Fruit fly (Drosophila melanogaster) whole organism, embryonic: ENCODE data around the gene Svil.

Source experiments
- BEAF-32 ChIP-seq: fragments of 200-800 bp; sonication (Bioruptor generic); optimal IDR thresholded peaks from 3 replicates; lab custom pipeline; 2017; ENCODE audit warnings: missing biosample characterization, missing genetic modification characterization, mild to moderate bottlenecking, moderate library complexity, missing genetic modification reagents
- Bteb2 ChIP-seq: fragments of 200-800 bp; sonication (Bioruptor generic); optimal IDR thresholded peaks from 2 replicates; lab custom pipeline; 2016; ENCODE audit warnings: missing biosample characterization, missing genetic modification characterization
- CG10321 ChIP-seq: fragments of 200-800 bp; sonication (Bioruptor generic); IDR thresholded peaks from 2 replicates; pipeline ENCODE4 v1.3.6; 2022; ENCODE audit warnings: missing biosample characterization, missing genetic modification characterization
- CG10979 ChIP-seq: fragments of 200-800 bp; sonication (Bioruptor generic); optimal IDR thresholded peaks from 2 replicates; lab custom pipeline; 2018; ENCODE audit warnings: missing biosample characterization, mild to moderate bottlenecking, missing genetic modification characterization, moderate library complexity
- CG11696 ChIP-seq: fragments of 200-800 bp; sonication (Bioruptor generic); IDR thresholded peaks from 2 replicates; pipeline ENCODE4 v1.3.6; 2022; ENCODE audit warnings: missing biosample characterization, missing genetic modification characterization
- CG14014 ChIP-seq: fragments of 200-800 bp; sonication (Bioruptor generic); IDR thresholded peaks from 2 replicates; pipeline ENCODE4 v1.3.6; 2022; ENCODE audit warnings: missing biosample characterization, missing genetic modification characterization
- CG14965 ChIP-seq: fragments of 200-800 bp; sonication (Bioruptor generic); optimal IDR thresholded peaks from 2 replicates; lab custom pipeline; 2016; ENCODE audit warnings: missing biosample characterization, missing genetic modification characterization, borderline replicate concordance
- CG15011 ChIP-seq: fragments of 200-800 bp; sonication (Bioruptor generic); optimal IDR thresholded peaks from 3 replicates; lab custom pipeline; 2018; ENCODE audit warnings: missing biosample characterization, mild to moderate bottlenecking, missing genetic modification characterization
- CG1603 ChIP-seq: fragments of 200-800 bp; sonication (Bioruptor generic); optimal IDR thresholded peaks from 2 replicates; lab custom pipeline; 2019; ENCODE audit warnings: missing biosample characterization, mild to moderate bottlenecking, missing genetic modification characterization, moderate library complexity
- CG1832 ChIP-seq: fragments of 200-800 bp; sonication (Bioruptor generic); optimal IDR thresholded peaks from 2 replicates; lab custom pipeline; 2017; ENCODE audit warnings: missing biosample characterization, mild to moderate bottlenecking, missing genetic modification characterization, inconsistent platforms
- CG30020 ChIP-seq: fragments of 200-800 bp; optimal IDR thresholded peaks from 2 replicates; lab custom pipeline; 2019; ENCODE audit warnings: missing biosample characterization, mild to moderate bottlenecking, missing genetic modification characterization, moderate library complexity
- CG30431 ChIP-seq: fragments of 200-800 bp; sonication (Bioruptor generic); optimal IDR thresholded peaks from 2 replicates; lab custom pipeline; 2017; ENCODE audit warnings: missing biosample characterization, missing genetic modification characterization
- CG32532 ChIP-seq: fragments of 200-800 bp; sonication (Bioruptor generic); IDR thresholded peaks from 2 replicates; pipeline ENCODE4 v1.3.6; 2022; ENCODE audit warnings: missing biosample characterization, missing genetic modification characterization
- CG5180 ChIP-seq: fragments of 200-800 bp; sonication (Bioruptor generic); optimal IDR thresholded peaks from 3 replicates; lab custom pipeline; 2017; ENCODE audit warnings: missing biosample characterization, missing genetic modification characterization, mild to moderate bottlenecking, moderate library complexity, missing genetic modification reagents
- CG6791 ChIP-seq: fragments of 200-800 bp; sonication (Bioruptor generic); IDR thresholded peaks from 3 replicates; pipeline ENCODE4 v1.3.6; 2022; ENCODE audit warnings: missing biosample characterization, missing genetic modification characterization; ENCODE audit not compliant: partially characterized antibody
- CG7372 ChIP-seq: fragments of 200-800 bp; sonication (Bioruptor generic); IDR thresholded peaks from 2 replicates; pipeline ENCODE4 v1.3.6; 2022; ENCODE audit warnings: missing biosample characterization, missing genetic modification characterization
- CG9437 ChIP-seq: fragments of 200-800 bp; sonication (Bioruptor generic); optimal IDR thresholded peaks from 2 replicates; lab custom pipeline; 2018; ENCODE audit warnings: missing biosample characterization, mild to moderate bottlenecking, missing genetic modification characterization
- Camta ChIP-seq: fragments of 200-800 bp; sonication (Bioruptor generic); optimal IDR thresholded peaks from 2 replicates; lab custom pipeline; 2016; ENCODE audit warnings: missing biosample characterization, missing genetic modification characterization
- Chrac-16 ChIP-seq: fragments of 200-800 bp; sonication (Bioruptor generic); optimal IDR thresholded peaks from 3 replicates; lab custom pipeline; 2016; ENCODE audit warnings: missing biosample characterization, missing genetic modification characterization
- D ChIP-seq, 2 experiments: fragments of 200-800 bp in 1 of 2; fragments of >200 bp in 1 of 2; sonication (Bioruptor generic) in 1 of 2; optimal IDR thresholded peaks; 2 replicates in 1 of 2; 3 replicates in 1 of 2; lab custom pipeline; 2017; ENCODE audit warnings: mild to moderate bottlenecking in 1 of 2, missing biosample characterization in 1 of 2, missing genetic modification characterization in 1 of 2, missing genetic modification reagents in 1 of 2
- D19A ChIP-seq: fragments of 200-800 bp; optimal IDR thresholded peaks from 3 replicates; lab custom pipeline; 2019; ENCODE audit warnings: missing biosample characterization, mild to moderate bottlenecking, missing genetic modification characterization, moderate library complexity
- Dbx ChIP-seq: fragments of 200-800 bp; sonication (Bioruptor generic); IDR thresholded peaks from 3 replicates; pipeline ENCODE4 v1.3.6; 2022; ENCODE audit warnings: missing biosample characterization, missing genetic modification characterization
- Dip2 ChIP-seq: fragments of 200-800 bp; sonication (Bioruptor generic); IDR thresholded peaks from 2 replicates; pipeline ENCODE4 v1.3.6; 2022; ENCODE audit warnings: missing biosample characterization, missing genetic modification characterization
- ERR ChIP-seq: fragments of 200-800 bp; sonication (Bioruptor generic); optimal IDR thresholded peaks from 2 replicates; lab custom pipeline; 2016; ENCODE audit warnings: missing biosample characterization, missing genetic modification characterization
- Hr51 ChIP-seq, 2 experiments: fragments of 200-800 bp; sonication (Bioruptor generic); optimal IDR thresholded peaks; 2 replicates in 1 of 2; 3 replicates in 1 of 2; lab custom pipeline; 2016 to 2018; ENCODE audit warnings: missing biosample characterization in 2 of 2, missing genetic modification characterization in 2 of 2, mild to moderate bottlenecking in 1 of 2, moderate library complexity in 1 of 2
- Lpt ChIP-seq: fragments of >200 bp; optimal IDR thresholded peaks from 2 replicates; lab custom pipeline; 2018; ENCODE audit warnings: missing biosample characterization, missing genetic modification characterization
- MESR4 ChIP-seq: fragments of 200-800 bp; sonication (Bioruptor generic); optimal IDR thresholded peaks from 2 replicates; lab custom pipeline; 2018; ENCODE audit warnings: missing biosample characterization, mild to moderate bottlenecking, missing genetic modification characterization, moderate library complexity
- MTF-1 ChIP-seq: fragments of 200-800 bp; sonication (Bioruptor generic); optimal IDR thresholded peaks from 2 replicates; lab custom pipeline; 2018; ENCODE audit warnings: missing biosample characterization, mild to moderate bottlenecking, missing genetic modification characterization, borderline replicate concordance
- Mad ChIP-seq: fragments of 200-800 bp; sonication (Bioruptor generic); optimal IDR thresholded peaks from 2 replicates; lab custom pipeline; 2016; ENCODE audit warnings: missing biosample characterization, missing genetic modification characterization
- Max ChIP-seq: fragments of 200-800 bp; sonication (Bioruptor generic); optimal IDR thresholded peaks from 2 replicates; lab custom pipeline; 2016; ENCODE audit warnings: missing biosample characterization, mild to moderate bottlenecking, missing genetic modification characterization
- NFAT ChIP-seq: fragments of 200-800 bp; sonication (Bioruptor generic); IDR thresholded peaks from 2 replicates; pipeline ENCODE4 v1.3.6; 2022; ENCODE audit warnings: missing biosample characterization, missing genetic modification characterization
- NK7.1 ChIP-seq: fragments of 200-800 bp; sonication (Bioruptor generic); optimal IDR thresholded peaks from 3 replicates; lab custom pipeline; 2016; ENCODE audit warnings: missing biosample characterization, missing genetic modification characterization
- Sry-δ ChIP-seq: fragments of 200-800 bp; sonication (Bioruptor generic); optimal IDR thresholded peaks from 2 replicates; lab custom pipeline; 2016; ENCODE audit warnings: missing biosample characterization, missing genetic modification characterization
- ab ChIP-seq: fragments of 200-800 bp; sonication (Bioruptor generic); optimal IDR thresholded peaks from 2 replicates; lab custom pipeline; 2016; ENCODE audit warnings: missing biosample characterization, missing genetic modification characterization
- ase ChIP-seq: fragments of 200-800 bp; sonication (Bioruptor generic); IDR thresholded peaks from 3 replicates; pipeline ENCODE4 v1.3.6; 2022; ENCODE audit warnings: missing biosample characterization, missing genetic modification characterization
- bsh ChIP-seq, 2 experiments: fragments of 200-800 bp; sonication (Bioruptor generic); optimal IDR thresholded peaks; 2 replicates each; lab custom pipeline; 2017 to 2018; ENCODE audit warnings: mild to moderate bottlenecking in 2 of 2, missing biosample characterization in 2 of 2, missing genetic modification characterization in 2 of 2, moderate library complexity in 1 of 2
- cad ChIP-seq: fragments of >200 bp; optimal IDR thresholded peaks from 2 replicates; lab custom pipeline; 2017; ENCODE audit warnings: missing biosample characterization, missing genetic modification characterization
- croc ChIP-seq: fragments of 200-800 bp; sonication (Bioruptor generic); conservative IDR thresholded peaks from 3 replicates; pipeline ENCODE4 v1.3.6; 2022; ENCODE audit warnings: missing biosample characterization, missing genetic modification characterization
- disco-r ChIP-seq: fragments of 200-800 bp; sonication (Bioruptor generic); optimal IDR thresholded peaks from 2 replicates; lab custom pipeline; 2016; ENCODE audit warnings: missing biosample characterization, missing genetic modification characterization
- gsb-n ChIP-seq: fragments of 200-800 bp; sonication (Bioruptor generic); optimal IDR thresholded peaks from 3 replicates; lab custom pipeline; 2018; ENCODE audit warnings: missing biosample characterization, mild to moderate bottlenecking, missing genetic modification characterization
- her ChIP-seq: fragments of 200-800 bp; sonication (Bioruptor generic); optimal IDR thresholded peaks from 2 replicates; lab custom pipeline; 2016; ENCODE audit warnings: missing biosample characterization, missing genetic modification characterization
- inv ChIP-seq: fragments of 200-800 bp; sonication (Bioruptor generic); IDR thresholded peaks from 2 replicates; pipeline ENCODE4 v1.3.6; 2022; ENCODE audit warnings: missing biosample characterization, missing genetic modification characterization; ENCODE audit not compliant: partially characterized antibody
- lilli ChIP-seq: fragments of 200-800 bp; sonication (Bioruptor generic); optimal IDR thresholded peaks from 3 replicates; lab custom pipeline; 2016; ENCODE audit warnings: missing biosample characterization, missing genetic modification characterization
- lmd ChIP-seq: fragments of 200-800 bp; sonication (Bioruptor generic); IDR thresholded peaks from 2 replicates; pipeline ENCODE4 v1.3.6; 2022; ENCODE audit warnings: missing biosample characterization, missing genetic modification characterization
- oc ChIP-seq: fragments of 200-800 bp; sonication (Bioruptor generic); optimal IDR thresholded peaks from 2 replicates; lab custom pipeline; 2018; ENCODE audit warnings: missing biosample characterization, mild to moderate bottlenecking, missing genetic modification characterization, moderate library complexity
- pros ChIP-seq: fragments of 200-800 bp; sonication (Bioruptor generic); optimal IDR thresholded peaks from 3 replicates; lab custom pipeline; 2019; ENCODE audit warnings: missing biosample characterization, mild to moderate bottlenecking, missing genetic modification characterization, moderate library complexity
- scrt ChIP-seq: fragments of 200-800 bp; sonication (Bioruptor generic); optimal IDR thresholded peaks from 2 replicates; lab custom pipeline; 2018; ENCODE audit warnings: missing biosample characterization, mild to moderate bottlenecking, missing genetic modification characterization, moderate library complexity
- sens ChIP-seq: fragments of 200-800 bp; sonication (Bioruptor generic); peaks from one replicate; lab custom pipeline; 2016; ENCODE audit warnings: missing biosample characterization, missing genetic modification characterization
- slbo ChIP-seq: fragments of 200-800 bp; sonication (Bioruptor generic); IDR thresholded peaks from 2 replicates; pipeline ENCODE4 v1.3.6; 2022; ENCODE audit warnings: missing biosample characterization, missing genetic modification characterization
- unc-4 ChIP-seq: fragments of 200-800 bp; sonication (Bioruptor generic); IDR thresholded peaks from 2 replicates; pipeline ENCODE4 v1.3.6; 2022; ENCODE audit warnings: missing biosample characterization, missing genetic modification characterization; ENCODE audit not compliant: partially characterized antibody

The Svil gene

DNA sequence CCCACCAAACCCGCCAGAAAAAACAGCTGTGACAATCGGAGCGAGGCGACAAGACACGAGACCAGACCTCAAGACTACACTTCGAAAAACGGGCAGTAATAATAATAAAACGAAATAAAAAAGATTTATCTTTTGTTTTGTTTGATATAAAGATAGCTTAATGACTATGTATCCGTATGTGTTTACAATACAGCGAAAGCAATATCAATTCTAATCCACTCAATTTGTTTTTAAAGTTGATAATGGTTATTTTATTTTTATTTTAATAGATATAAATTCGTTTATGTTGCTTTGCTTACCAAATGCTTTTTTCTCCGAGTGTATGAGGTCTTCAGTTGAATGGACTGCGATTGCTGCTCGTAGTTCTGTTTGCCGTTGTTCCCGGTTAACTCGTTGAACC lies 101.8 kb downstream of the Svil start (continued):
- no peak for TF ChIP-seq NK7.1 (GFP tag; lab: Kevin White, UChicago)
- peak; percentile 4 for TF ChIP-seq CG5180
- TF ChIP-seq Chrac-16 (GFP tag; lab: Kevin White, UChicago), result peak; percentile 40
- no peak for TF ChIP-seq CG14014 (GFP tag; lab: Robert Waterston, UW)
- TF ChIP-seq Lpt (GFP tag; lab: Kevin White, UChicago), result no peak
- TF ChIP-seq CG10979 (tag; lab: Kevin White, UChicago), result peak; percentile 80
- no peak for TF ChIP-seq oc
- peak; percentile 22; the same call in 1 of the 3 replicates for TF ChIP-seq ase (GFP tag; lab: Robert Waterston, UW)
- peak; percentile 73 for TF ChIP-seq sens (GFP tag; lab: Kevin White, UChicago)
- TF ChIP-seq CG11696 (GFP tag; lab: Robert Waterston, UW), result no peak
- TF ChIP-seq gsb-n (tag; lab: Kevin White, UChicago), result peak; percentile 42
- no peak for TF ChIP-seq CG30431 (GFP tag; lab: Kevin White, UChicago)
- no peak for TF ChIP-seq BEAF-32
- no peak for TF ChIP-seq CG7372
- TF ChIP-seq MESR4 (GFP tag; lab: Kevin White, UChicago), result no peak
- TF ChIP-seq bsh (GFP tag; optimal IDR thresholded peaks at IDR 0.05; lab: Kevin White, UChicago), result peak; percentile 39 to 66
- TF ChIP-seq lilli (GFP tag; lab: Kevin White, UChicago), result peak; percentile 45
- no peak for TF ChIP-seq unc-4 (GFP tag; lab: Robert Waterston, UW)
- no peak for TF ChIP-seq Dbx (GFP tag; lab: Robert Waterston, UW)
- no peak for TF ChIP-seq NFAT (GFP tag; lab: Robert Waterston, UW)
- TF ChIP-seq inv, result no peak
- TF ChIP-seq cad (GFP tag; lab: Kevin White, UChicago), result no peak
- peak; percentile 12 for TF ChIP-seq scrt (GFP tag; lab: Kevin White, UChicago)
- peak; percentile 30; the same call in 1 of the 3 replicates for TF ChIP-seq croc (GFP tag; lab: Robert Waterston, UW)
- TF ChIP-seq D (optimal IDR thresholded peaks at IDR 0.05; lab: Kevin White, UChicago), result no peak
- peak; percentile 48 for TF ChIP-seq D (GFP tag; optimal IDR thresholded peaks at IDR 0.05; lab: Kevin White, UChicago)
- TF ChIP-seq Mad (GFP tag; lab: Kevin White, UChicago), result no peak
- peak; percentile 33 for TF ChIP-seq CG1603
- TF ChIP-seq lmd, result no peak
- TF ChIP-seq CG32532 (GFP tag; lab: Robert Waterston, UW), result peak; percentile 24; the same call in 1 of the 2 replicates
- no peak for TF ChIP-seq Bteb2 (GFP tag; lab: Kevin White, UChicago)
- no peak for TF ChIP-seq CG6791 (GFP tag; lab: Robert Waterston, UW)
- TF ChIP-seq CG10321 (GFP tag; lab: Robert Waterston, UW), result no peak
- TF ChIP-seq Max (GFP tag; lab: Kevin White, UChicago), result peak; percentile 48
- TF ChIP-seq Dip2 (GFP tag; lab: Robert Waterston, UW), result no peak
- TF ChIP-seq CG1832 (GFP tag; lab: Kevin White, UChicago), result no peak
- TF ChIP-seq ERR (GFP tag; lab: Kevin White, UChicago), result no peak
- TF ChIP-seq Hr51 (GFP tag; optimal IDR thresholded peaks at IDR 0.05; lab: Kevin White, UChicago), result peak; percentile 6 to 39
- TF ChIP-seq CG14965 (GFP tag; lab: Kevin White, UChicago), result no peak
- peak; percentile 18 for TF ChIP-seq CG9437 (GFP tag; lab: Kevin White, UChicago)
- peak; percentile 62 for TF ChIP-seq D19A (tag; lab: Kevin White, UChicago)
- TF ChIP-seq MTF-1, result no peak
- TF ChIP-seq Sry-δ (GFP tag; lab: Kevin White, UChicago), result no peak
- no peak for TF ChIP-seq pros
- TF ChIP-seq CG30020 (tag; lab: Kevin White, UChicago), result no peak
- TF ChIP-seq her (GFP tag; lab: Kevin White, UChicago), result no peak
- TF ChIP-seq slbo (GFP tag; lab: Robert Waterston, UW), result peak; percentile 13; the same call in 1 of the 2 replicates
- TF ChIP-seq disco-r (GFP tag; lab: Kevin White, UChicago), result no peak
- no peak for TF ChIP-seq ab (GFP tag; lab: Kevin White, UChicago)
- no peak for TF ChIP-seq Camta (GFP tag; lab: Kevin White, UChicago)
- TF ChIP-seq CG15011 (GFP tag; lab: Kevin White, UChicago), result no peak
